Worm (Caenorhabditis elegans) whole organism, late embryonic: ENCODE results near the gene rnh-2.

Experiments used
- C08G9.2 ChIP-seq: sonication (generic microtip); optimal IDR thresholded peaks from 2 replicates; lab custom pipeline; 2016; ENCODE audit warnings: mild to moderate bottlenecking, missing genetic modification characterization, moderate library complexity, missing compliant biosample characterization
- C38D4.7 ChIP-seq: fragments of 200-800 bp; sonication (Bioruptor generic); optimal IDR thresholded peaks from 2 replicates; lab custom pipeline; 2018; ENCODE audit warnings: mild to moderate bottlenecking, missing genetic modification characterization, moderate library complexity, missing compliant biosample characterization
- F13H6.1 ChIP-seq: sonication (generic microtip); optimal IDR thresholded peaks from 2 replicates; lab custom pipeline; 2016; ENCODE audit warnings: missing genetic modification characterization, missing compliant biosample characterization
- K02D7.2 ChIP-seq: sonication (generic microtip); optimal IDR thresholded peaks from 2 replicates; lab custom pipeline; 2017; ENCODE audit warnings: mild to moderate bottlenecking, missing genetic modification characterization, missing compliant biosample characterization
- K09A11.1 ChIP-seq: sonication (generic microtip); optimal IDR thresholded peaks from 2 replicates; lab custom pipeline; 2017; ENCODE audit warnings: antibody characterized with exemption, mild to moderate bottlenecking, missing genetic modification characterization, missing compliant biosample characterization; ENCODE audit not compliant: insufficient read depth
- T23F11.4 ChIP-seq: fragments of 200-800 bp; sonication (Bioruptor generic); optimal IDR thresholded peaks from 2 replicates; lab custom pipeline; 2018; ENCODE audit warnings: mild to moderate bottlenecking, missing genetic modification characterization, missing compliant biosample characterization
- Y22D7AL.16 ChIP-seq: sonication (generic microtip); optimal IDR thresholded peaks from 2 replicates; lab custom pipeline; 2016; ENCODE audit warnings: missing genetic modification characterization, missing compliant biosample characterization
- ahr-1 ChIP-seq: sonication (generic microtip); optimal IDR thresholded peaks from 2 replicates; lab custom pipeline; 2016; ENCODE audit warnings: missing genetic modification characterization, missing compliant biosample characterization
- ama-1 ChIP-seq: fragments of 150-350 bp; optimal IDR thresholded peaks from 2 replicates; lab custom pipeline; 2014
- ceh-14 ChIP-seq: sonication (generic microtip); optimal IDR thresholded peaks from 2 replicates; lab custom pipeline; 2016; ENCODE audit warnings: missing genotype, missing genetic modification characterization, missing compliant biosample characterization
- ceh-18 ChIP-seq: sonication (generic microtip); optimal IDR thresholded peaks from 2 replicates; lab custom pipeline; 2016; ENCODE audit warnings: missing genetic modification characterization, missing compliant biosample characterization
- ceh-2 ChIP-seq: sonication (generic microtip); optimal IDR thresholded peaks from 2 replicates; lab custom pipeline; 2016; ENCODE audit warnings: missing genotype, missing genetic modification characterization, missing compliant biosample characterization
- ceh-22 ChIP-seq: sonication (generic microtip); optimal IDR thresholded peaks from 2 replicates; lab custom pipeline; 2017; ENCODE audit warnings: missing biosample characterization, missing genetic modification characterization
- ceh-24 ChIP-seq: sonication (generic microtip); optimal IDR thresholded peaks from 2 replicates; lab custom pipeline; 2016; ENCODE audit warnings: mild to moderate bottlenecking, missing genetic modification characterization, missing compliant biosample characterization
- ceh-31 ChIP-seq: sonication (generic microtip); optimal IDR thresholded peaks from 2 replicates; lab custom pipeline; 2016; ENCODE audit warnings: missing genetic modification characterization, missing compliant biosample characterization
- ceh-34 ChIP-seq: sonication (generic microtip); optimal IDR thresholded peaks from 2 replicates; lab custom pipeline; 2016; ENCODE audit warnings: mild to moderate bottlenecking, missing genetic modification characterization, missing compliant biosample characterization
- ceh-45 ChIP-seq: fragments of 200-800 bp; sonication (Bioruptor generic); IDR thresholded peaks from 2 replicates; pipeline ENCODE4 v1.3.6; 2022; ENCODE audit warnings: missing genetic modification reagents, missing genetic modification characterization, missing compliant biosample characterization
- ceh-6 ChIP-seq: fragments of 200-800 bp; sonication (Bioruptor generic); optimal IDR thresholded peaks from 2 replicates; lab custom pipeline; 2018; ENCODE audit warnings: mild to moderate bottlenecking, missing genetic modification characterization, missing compliant biosample characterization
- ceh-9 ChIP-seq: sonication (generic microtip); optimal IDR thresholded peaks from 2 replicates; lab custom pipeline; 2016; ENCODE audit warnings: mild to moderate bottlenecking, missing genetic modification characterization, inconsistent platforms, missing compliant biosample characterization
- che-1 ChIP-seq: sonication (generic microtip); optimal IDR thresholded peaks from 2 replicates; lab custom pipeline; 2016; ENCODE audit warnings: mild to moderate bottlenecking, missing genetic modification characterization, missing compliant biosample characterization
- dmd-4 ChIP-seq: sonication (generic microtip); optimal IDR thresholded peaks from 2 replicates; lab custom pipeline; 2016; ENCODE audit warnings: borderline replicate concordance, missing genetic modification characterization, missing compliant biosample characterization
- dve-1 ChIP-seq: sonication (generic microtip); optimal IDR thresholded peaks from 2 replicates; lab custom pipeline; 2017; ENCODE audit warnings: antibody characterized with exemption, mild to moderate bottlenecking, missing genetic modification characterization, missing compliant biosample characterization
- elt-4 ChIP-seq: sonication (generic microtip); optimal IDR thresholded peaks from 2 replicates; lab custom pipeline; 2016; ENCODE audit warnings: missing genetic modification characterization, missing compliant biosample characterization
- ets-4 ChIP-seq: sonication (generic microtip); optimal IDR thresholded peaks from 2 replicates; lab custom pipeline; 2016; ENCODE audit warnings: missing genetic modification characterization, missing compliant biosample characterization
- eyg-1 ChIP-seq: sonication (generic microtip); optimal IDR thresholded peaks from 2 replicates; lab custom pipeline; 2016; ENCODE audit warnings: missing genotype, missing genetic modification characterization, missing compliant biosample characterization
- fkh-10 ChIP-seq: fragments of 150-350 bp; optimal IDR thresholded peaks from 2 replicates; lab custom pipeline; 2014; ENCODE audit warnings: missing biosample characterization, missing genetic modification reagents, missing genetic modification characterization
- gmeb-2 ChIP-seq: sonication (generic microtip); optimal IDR thresholded peaks from 2 replicates; lab custom pipeline; 2016; ENCODE audit warnings: missing genetic modification characterization, inconsistent platforms, missing compliant biosample characterization
- hlh-15 ChIP-seq: sonication (generic microtip); optimal IDR thresholded peaks from 2 replicates; lab custom pipeline; 2016; ENCODE audit warnings: missing genetic modification characterization, missing compliant biosample characterization
- hlh-30 ChIP-seq: sonication (generic microtip); optimal IDR thresholded peaks from 2 replicates; lab custom pipeline; 2017; ENCODE audit warnings: antibody characterized with exemption, missing genetic modification characterization, missing compliant biosample characterization; ENCODE audit not compliant: insufficient read depth
- hlh-6 ChIP-seq: sonication (generic microtip); optimal IDR thresholded peaks from 2 replicates; lab custom pipeline; 2016; ENCODE audit warnings: missing genotype, missing genetic modification characterization, missing compliant biosample characterization
- hlh-8 ChIP-seq: sonication (generic microtip); optimal IDR thresholded peaks from 2 replicates; lab custom pipeline; 2016; ENCODE audit warnings: missing genotype, missing genetic modification characterization, missing compliant biosample characterization
- lin-11 ChIP-seq: fragments of 200-800 bp; sonication (Bioruptor generic); optimal IDR thresholded peaks from 2 replicates; lab custom pipeline; 2018; ENCODE audit warnings: mild to moderate bottlenecking, missing genetic modification characterization, missing compliant biosample characterization
- mec-3 ChIP-seq: sonication (generic microtip); optimal IDR thresholded peaks from 2 replicates; lab custom pipeline; 2016; ENCODE audit warnings: borderline replicate concordance, missing genetic modification characterization, missing compliant biosample characterization
- nfya-1 ChIP-seq: sonication (generic microtip); optimal IDR thresholded peaks from 2 replicates; lab custom pipeline; 2017; ENCODE audit warnings: missing genetic modification characterization, mild to moderate bottlenecking, missing compliant biosample characterization, antibody characterized with exemption, moderate library complexity
- nhr-11 ChIP-seq: fragments of 150-350 bp; optimal IDR thresholded peaks from 2 replicates; lab custom pipeline; 2014; ENCODE audit warnings: missing biosample characterization, missing genetic modification characterization
- nhr-232 ChIP-seq: sonication (generic microtip); optimal IDR thresholded peaks from 2 replicates; lab custom pipeline; 2016; ENCODE audit warnings: missing genetic modification characterization, missing compliant biosample characterization
- npax-4 ChIP-seq: sonication (generic microtip); optimal IDR thresholded peaks from 2 replicates; lab custom pipeline; 2016; ENCODE audit warnings: missing genetic modification characterization, missing compliant biosample characterization
- odd-2 ChIP-seq: sonication (generic microtip); optimal IDR thresholded peaks from 2 replicates; lab custom pipeline; 2017; ENCODE audit warnings: antibody characterized with exemption, mild to moderate bottlenecking, missing genetic modification characterization, missing compliant biosample characterization
- pag-3 ChIP-seq: sonication (generic microtip); optimal IDR thresholded peaks from 2 replicates; lab custom pipeline; 2016; ENCODE audit warnings: missing compliant biosample characterization, missing genetic modification characterization, borderline replicate concordance
- pat-9 ChIP-seq: fragments of 200-800 bp; sonication (Bioruptor generic); optimal IDR thresholded peaks from 2 replicates; lab custom pipeline; 2018; ENCODE audit warnings: mild to moderate bottlenecking, missing genetic modification characterization, moderate library complexity, missing compliant biosample characterization
- pax-1 ChIP-seq: fragments of 150-350 bp; optimal IDR thresholded peaks from 2 replicates; lab custom pipeline; 2014; ENCODE audit warnings: missing biosample characterization, missing genetic modification characterization
- pha-2 ChIP-seq: sonication (generic microtip); optimal IDR thresholded peaks from 2 replicates; lab custom pipeline; 2017; ENCODE audit warnings: mild to moderate bottlenecking, missing genetic modification characterization, missing compliant biosample characterization
- pha-4 ChIP-seq: fragments of 150-350 bp; optimal IDR thresholded peaks from 2 replicates; lab custom pipeline; 2018; ENCODE audit warnings: missing biosample characterization, missing genetic modification reagents, missing genetic modification characterization
- pqm-1 ChIP-seq: sonication (generic microtip); optimal IDR thresholded peaks from 2 replicates; lab custom pipeline; 2016; ENCODE audit warnings: missing genetic modification characterization, missing compliant biosample characterization
- ref-2 ChIP-seq: sonication (generic microtip); optimal IDR thresholded peaks from 2 replicates; lab custom pipeline; 2016; ENCODE audit warnings: missing genetic modification characterization, missing compliant biosample characterization
- syd-9 ChIP-seq: sonication (generic microtip); optimal IDR thresholded peaks from 2 replicates; lab custom pipeline; 2016; ENCODE audit warnings: mild to moderate bottlenecking, missing genetic modification characterization, moderate library complexity, missing compliant biosample characterization
- tbx-2 ChIP-seq: sonication (generic microtip); optimal IDR thresholded peaks from 2 replicates; lab custom pipeline; 2016; ENCODE audit warnings: missing genetic modification characterization, missing compliant biosample characterization
- ttx-3 ChIP-seq: sonication (generic microtip); optimal IDR thresholded peaks from 2 replicates; lab custom pipeline; 2016; ENCODE audit warnings: missing genetic modification reagents, missing genetic modification characterization, missing compliant biosample characterization
- unc-3 ChIP-seq, 2 experiments: fragments of 200-800 bp in 1 of 2; sonication (Bioruptor generic) in 1 of 2; sonication (generic microtip) in 1 of 2; conservative IDR thresholded peaks in 1 of 2; optimal IDR thresholded peaks in 1 of 2; 2 replicates each; pipeline versions ENCODE4 v1.3.6 to Lab custom; 2016 to 2022; ENCODE audit warnings: missing compliant biosample characterization in 2 of 2, missing genetic modification characterization in 2 of 2, missing genetic modification reagents in 1 of 2
- unc-42 ChIP-seq: sonication (generic microtip); optimal IDR thresholded peaks from 2 replicates; lab custom pipeline; 2016; ENCODE audit warnings: missing genotype, missing genetic modification characterization, missing compliant biosample characterization
- unc-55 ChIP-seq: sonication (generic microtip); optimal IDR thresholded peaks from 2 replicates; lab custom pipeline; 2017; ENCODE audit warnings: missing biosample characterization, missing genetic modification reagents, missing genetic modification characterization
- zip-5 ChIP-seq: sonication (generic microtip); optimal IDR thresholded peaks from 2 replicates; lab custom pipeline; 2016; ENCODE audit warnings: missing genetic modification characterization, missing compliant biosample characterization

Gene rnh-2

ce11 chrII:8546975-8547374 lies 30.0 kb downstream of the rnh-2 start:
- TF ChIP-seq nfya-1 (tag; lab: Kevin White, UChicago) (peak; percentile 51), odd-2 (tag; lab: Kevin White, UChicago) (peak; percentile 23), Y22D7AL.16 (tag; lab: Kevin White, UChicago) (peak; percentile 59), pqm-1 (tag; lab: Kevin White, UChicago) (peak; percentile 49), unc-42 (tag; lab: Kevin White, UChicago) (peak; percentile 6), ceh-45 (GFP tag; lab: Robert Waterston, UW) (peak; percentile 76; the same call in 1 of the 2 replicates), ahr-1 (tag; lab: Kevin White, UChicago) (peak; percentile 75), ceh-14 (tag; lab: Kevin White, UChicago) (peak; percentile 59), ttx-3 (tag; lab: Kevin White, UChicago) (peak; percentile 84), unc-55 (GFP tag; lab: Kevin White, UChicago) (no peak), ceh-9 (peak; percentile 33), hlh-8 (tag; lab: Kevin White, UChicago) (peak; percentile 91), pat-9 (peak; percentile 83), dmd-4 (tag; lab: Kevin White, UChicago) (peak; percentile 56), eyg-1 (tag; lab: Kevin White, UChicago) (peak; percentile 83), mec-3 (no peak), che-1 (peak; percentile 88), pag-3 (tag; lab: Kevin White, UChicago) (peak; percentile 27), hlh-6 (tag; lab: Kevin White, UChicago) (peak; percentile 85), pha-2 (peak; percentile 89), T23F11.4 (peak; percentile 61), C08G9.2 (tag; lab: Kevin White, UChicago) (peak; percentile 63), pax-1 (tag; lab: Kevin White, UChicago) (no peak), F13H6.1 (tag; lab: Kevin White, UChicago) (peak; percentile 46), hlh-15 (tag; lab: Kevin White, UChicago) (peak; percentile 61), ceh-2 (peak; percentile 74), hlh-30 (tag; lab: Kevin White, UChicago) (peak; percentile 11), pha-4 (tag; lab: Kevin White, UChicago) (no peak), npax-4 (peak; percentile 55), lin-11 (tag; lab: Kevin White, UChicago) (peak; percentile 83), ceh-24 (tag; lab: Kevin White, UChicago) (peak; percentile 65), C38D4.7 (GFP tag; lab: Kevin White, UChicago) (peak; percentile 78), ref-2 (no peak), dve-1 (tag; lab: Kevin White, UChicago) (peak; percentile 89), ceh-6 (peak; percentile 87), ama-1 (lab: Kevin White, UChicago) (no peak), gmeb-2 (tag; lab: Kevin White, UChicago) (peak; percentile 86), unc-3 (GFP tag; conservative IDR thresholded peaks at IDR 0.05; lab: Robert Waterston, UW) (peak; percentile 71; the same call in 1 of the 2 replicates), unc-3 (tag; optimal IDR thresholded peaks at IDR 0.05; lab: Kevin White, UChicago) (peak; percentile 75), tbx-2 (tag; lab: Kevin White, UChicago) (peak; percentile 88), syd-9 (tag; lab: Kevin White, UChicago) (peak; percentile 78), ets-4 (peak; percentile 71), nhr-11 (tag; lab: Kevin White, UChicago) (no peak), zip-5 (tag; lab: Kevin White, UChicago) (peak; percentile 33), ceh-31 (peak; percentile 66), ceh-22 (no peak), fkh-10 (GFP tag; lab: Kevin White, UChicago) (no peak), K02D7.2 (peak; percentile 85), ceh-18 (tag; lab: Kevin White, UChicago) (peak; percentile 56), nhr-232 (peak; percentile 65), K09A11.1 (tag; lab: Kevin White, UChicago) (peak; percentile 54), elt-4 (no peak), ceh-34 (tag; lab: Kevin White, UChicago) (peak; percentile 90)
